Worm (Caenorhabditis elegans): ENCODE measurements around the gene C08B6.3.

Gene C08B6.3

ce11 chrV:10124799-10125548 lies 12.9 kb upstream of the C08B6.3 start, which contains the start of gene C08B6.10:
Gene C08B6.10 (plus strand): TSS chrV:10125498.
- TF ChIP-seq W03F9.2 (tag; optimal IDR thresholded peaks at IDR 0.05), result no peak
- TF ChIP-seq dao-5 (tag; optimal IDR thresholded peaks at IDR 0.05), result no peak
- no peak for TF ChIP-seq him-1 (tag; optimal IDR thresholded peaks at IDR 0.05)

ce11 chrV:10123324-10123723 lies 11.2 kb upstream of the C08B6.3 start, which contains the start of gene C08B6.6:
Gene C08B6.6 (plus strand): TSS chrV:10123624.
- TF ChIP-seq him-1 (tag; optimal IDR thresholded peaks at IDR 0.05) (no peak), W03F9.2 (tag; optimal IDR thresholded peaks at IDR 0.05) (no peak), dao-5 (tag; optimal IDR thresholded peaks at IDR 0.05) (no peak)

ce11 chrV:10122670-10123069 lies 10.6 kb upstream of the C08B6.3 start, which contains the start of gene srxa-19:
Gene srxa-19 (minus strand): TSS chrV:10122770.
- TF ChIP-seq W03F9.2 (tag; optimal IDR thresholded peaks at IDR 0.05) (no peak), him-1 (tag; optimal IDR thresholded peaks at IDR 0.05) (no peak), dao-5 (tag; optimal IDR thresholded peaks at IDR 0.05) (no peak)

- TF ChIP-seq him-1 (tag; optimal IDR thresholded peaks at IDR 0.05) (no peak), dao-5 (tag; optimal IDR thresholded peaks at IDR 0.05) (no peak), W03F9.2 (tag; optimal IDR thresholded peaks at IDR 0.05) (no peak)
Observed at ce11 chrV:10120898-10121297, 8.8 kb upstream of the C08B6.3 start, which contains the start of gene srxa-18. Gene srxa-18 (minus strand): TSS chrV:10120997.

- no peak for TF ChIP-seq W03F9.2 (tag; optimal IDR thresholded peaks at IDR 0.05)
- no peak for TF ChIP-seq him-1 (tag; optimal IDR thresholded peaks at IDR 0.05)
- no peak for TF ChIP-seq dao-5 (tag; optimal IDR thresholded peaks at IDR 0.05)
Observed at ce11 chrV:10117465-10117864, 5.4 kb upstream of the C08B6.3 start, which contains the start of gene C08B6.5. Gene C08B6.5 (plus strand): TSS chrV:10117765.

- TF ChIP-seq W03F9.2 (tag; optimal IDR thresholded peaks at IDR 0.05), result no peak
- TF ChIP-seq him-1 (tag; optimal IDR thresholded peaks at IDR 0.05), result no peak
- TF ChIP-seq dao-5 (tag; optimal IDR thresholded peaks at IDR 0.05), result no peak
Observed at ce11 chrV:10114329-10114728, 2.2 kb upstream of the C08B6.3 start, which contains the start of gene cht-5. Gene cht-5 (plus strand): TSS chrV:10114629.

- TF ChIP-seq him-1 (tag; optimal IDR thresholded peaks at IDR 0.05), result no peak
- no peak for TF ChIP-seq W03F9.2 (tag; optimal IDR thresholded peaks at IDR 0.05)
- no peak for TF ChIP-seq dao-5 (tag; optimal IDR thresholded peaks at IDR 0.05)
Observed at ce11 chrV:10111129-10111528, 958 bp downstream of the C08B6.3 start.

- TF ChIP-seq him-1 (tag; optimal IDR thresholded peaks at IDR 0.05) (no peak), W03F9.2 (tag; optimal IDR thresholded peaks at IDR 0.05) (no peak), dao-5 (tag; optimal IDR thresholded peaks at IDR 0.05) (no peak)
Observed at ce11 chrV:10107309-10107708, 4.8 kb downstream of the C08B6.3 start, which contains the start of gene C08B6.11. Gene C08B6.11 (plus strand): TSS chrV:10107609.

- TF ChIP-seq him-1 (tag; optimal IDR thresholded peaks at IDR 0.05), result no peak
- TF ChIP-seq W03F9.2 (tag; optimal IDR thresholded peaks at IDR 0.05), result no peak
- no peak for TF ChIP-seq dao-5 (tag; optimal IDR thresholded peaks at IDR 0.05)
Observed at ce11 chrV:10105412-10105811, 6.7 kb downstream of the C08B6.3 start, which contains the start of gene C08B6.2. Gene C08B6.2 (plus strand): TSS chrV:10105712.

ce11 chrV:10104785-10105310 lies 7.2 kb downstream of the C08B6.3 start, which contains the start of gene ugt-17:
Gene ugt-17 (minus strand): TSS chrV:10104964.
- no peak for TF ChIP-seq W03F9.2 (tag; optimal IDR thresholded peaks at IDR 0.05)
- no peak for TF ChIP-seq dao-5 (tag; optimal IDR thresholded peaks at IDR 0.05)
- TF ChIP-seq him-1 (tag; optimal IDR thresholded peaks at IDR 0.05), result no peak

- TF ChIP-seq W03F9.2 (tag; optimal IDR thresholded peaks at IDR 0.05) (no peak), him-1 (tag; optimal IDR thresholded peaks at IDR 0.05) (no peak), dao-5 (tag; optimal IDR thresholded peaks at IDR 0.05) (no peak)
Observed at ce11 chrV:10103811-10104210, 8.3 kb downstream of the C08B6.3 start.

- TF ChIP-seq W03F9.2 (tag; optimal IDR thresholded peaks at IDR 0.05) (no peak), him-1 (tag; optimal IDR thresholded peaks at IDR 0.05) (no peak), dao-5 (tag; optimal IDR thresholded peaks at IDR 0.05) (no peak)
Observed at ce11 chrV:10101916-10102315, 10.2 kb downstream of the C08B6.3 start, which contains the start of gene C08B6.14. Gene C08B6.14 (minus strand): TSS chrV:10102016.

ce11 chrV:10098429-10098828 lies 13.7 kb downstream of the C08B6.3 start, which contains the start of gene ugt-47:
Gene ugt-47 (minus strand): TSS chrV:10098597.
- TF ChIP-seq dao-5 (tag; optimal IDR thresholded peaks at IDR 0.05) (no peak), him-1 (tag; optimal IDR thresholded peaks at IDR 0.05) (no peak), W03F9.2 (tag; optimal IDR thresholded peaks at IDR 0.05) (no peak)

- TF ChIP-seq W03F9.2 (tag; optimal IDR thresholded peaks at IDR 0.05) (no peak), dao-5 (tag; optimal IDR thresholded peaks at IDR 0.05) (no peak), him-1 (tag; optimal IDR thresholded peaks at IDR 0.05) (no peak)
Observed at ce11 chrV:10096932-10097331, 15.2 kb downstream of the C08B6.3 start.

All from whole organism, L4/young adult.